Comparison of ENCODE assay signal across 4 fruit fly cellular contexts in genomic region chr3L:11274142-11274672, dm6.
TF ChIP-seq lines count a peak whose summit lies in the region.

No protein-coding gene starts in this region.

- TF ChIP-seq CTCF in whole organism, embryonic (GFP tag; optimal IDR thresholded peaks at IDR 0.05; lab: Kevin White, UChicago), result no peak

TF ChIP-seq in whole organism, adult, 20 proteins besides CTCF, POLR2A, EP300 and RAD21:
- TF ChIP-seq pad (GFP tag; optimal IDR thresholded peaks at IDR 0.05; lab: Kevin White, UChicago), result peak; percentile 21
- TF ChIP-seq CG14711 (tag; optimal IDR thresholded peaks at IDR 0.05; lab: Kevin White, UChicago), result no peak
- no peak for TF ChIP-seq ovo (GFP tag; optimal IDR thresholded peaks at IDR 0.05; lab: Kevin White, UChicago)
- no peak for TF ChIP-seq CG11617 (GFP tag; optimal IDR thresholded peaks at IDR 0.05; lab: Kevin White, UChicago)
- TF ChIP-seq cic (GFP tag; optimal IDR thresholded peaks at IDR 0.05; lab: Kevin White, UChicago), result no peak
- TF ChIP-seq tj (GFP tag; optimal IDR thresholded peaks at IDR 0.05; lab: Kevin White, UChicago), result no peak
- TF ChIP-seq Clk (GFP tag; optimal IDR thresholded peaks at IDR 0.05; lab: Kevin White, UChicago), result no peak
- TF ChIP-seq CG33017 (tag; optimal IDR thresholded peaks at IDR 0.05; lab: Kevin White, UChicago), result no peak
- TF ChIP-seq toe (GFP tag; optimal IDR thresholded peaks at IDR 0.05; lab: Kevin White, UChicago), result no peak

TF ChIP-seq in whole organism, embryonic, 481 proteins besides CTCF, POLR2A, EP300 and RAD21:
- TF ChIP-seq CG14014 (GFP tag; IDR thresholded peaks at IDR 0.05; lab: Robert Waterston, UW) (no peak), CG18599 (GFP tag; optimal IDR thresholded peaks at IDR 0.05; lab: Kevin White, UChicago) (peak; percentile 23), Fer2 (tag; optimal IDR thresholded peaks at IDR 0.05; lab: Kevin White, UChicago) (no peak), exex (tag; optimal IDR thresholded peaks at IDR 0.05; lab: Kevin White, UChicago) (peak; percentile 9), CG11093 (GFP tag; IDR thresholded peaks at IDR 0.05; lab: Robert Waterston, UW) (no peak), bsh (GFP tag; optimal IDR thresholded peaks at IDR 0.05; lab: Kevin White, UChicago) (peak in 1 of 2 experiments; percentile 9), Drgx (GFP tag; IDR thresholded peaks at IDR 0.05; lab: Robert Waterston, UW) (peak; percentile 55; the same call in 1 of the 2 replicates), CG11696 (GFP tag; IDR thresholded peaks at IDR 0.05; lab: Robert Waterston, UW) (0 out of 2 replicates have a peak, but pooled peaks have one; percentile 35), nom (GFP tag; optimal IDR thresholded peaks at IDR 0.05; lab: Kevin White, UChicago) (peak; percentile 37), CG32772 (GFP tag; IDR thresholded peaks at IDR 0.05; lab: Robert Waterston, UW) (0 out of 2 replicates have a peak, but pooled peaks have one; percentile 32), lab (GFP tag; optimal IDR thresholded peaks at IDR 0.05; lab: Kevin White, UChicago) (peak; percentile 3), Bdp1 (GFP tag; optimal IDR thresholded peaks at IDR 0.05; lab: Kevin White, UChicago) (no peak), Med (GFP tag; lab: Kevin White, UChicago) (peak; percentile 36), Lpt (GFP tag; optimal IDR thresholded peaks at IDR 0.05; lab: Kevin White, UChicago) (no peak), Pdp1 (GFP tag; optimal IDR thresholded peaks at IDR 0.05; lab: Kevin White, UChicago) (peak in 1 of 2 experiments; percentile 81), Oaz (GFP tag; IDR thresholded peaks at IDR 0.05; lab: Robert Waterston, UW) (no peak), CG6175 (GFP tag; IDR thresholded peaks at IDR 0.05; lab: Robert Waterston, UW) (peak; percentile 62; the same call in 1 of the 3 replicates), emc (GFP tag; optimal IDR thresholded peaks at IDR 0.05; lab: Kevin White, UChicago) (no peak), cwo (GFP tag; optimal IDR thresholded peaks at IDR 0.05; lab: Kevin White, UChicago) (peak; percentile 7), cato (GFP tag; optimal IDR thresholded peaks at IDR 0.05; lab: Kevin White, UChicago; ENCODE audit: borderline replicate concordance) (no peak), Fer3 (tag; optimal IDR thresholded peaks at IDR 0.05; lab: Kevin White, UChicago) (no peak), CG11247 (GFP tag; IDR thresholded peaks at IDR 0.05; lab: Robert Waterston, UW) (0 out of 2 replicates have a peak, but pooled peaks have one; percentile 8), CG13894 (tag; optimal IDR thresholded peaks at IDR 0.05; lab: Kevin White, UChicago) (peak; percentile 22), ewg (GFP tag; optimal IDR thresholded peaks at IDR 0.05; lab: Kevin White, UChicago) (no peak), Adf1 (GFP tag; IDR thresholded peaks at IDR 0.05; lab: Robert Waterston, UW) (no peak)

TF ChIP-seq in whole organism, prepupa, 60 proteins besides CTCF, POLR2A, EP300 and RAD21:
- TF ChIP-seq CG6808 (GFP tag; optimal IDR thresholded peaks at IDR 0.05; lab: Kevin White, UChicago), result peak; percentile 33
- no peak for TF ChIP-seq pdm3 (GFP tag; optimal IDR thresholded peaks at IDR 0.05; lab: Kevin White, UChicago)
- no peak for TF ChIP-seq OdsH (GFP tag; optimal IDR thresholded peaks at IDR 0.05; lab: Kevin White, UChicago)
- peak; percentile 54 for TF ChIP-seq CG6276 (GFP tag; optimal IDR thresholded peaks at IDR 0.05; lab: Kevin White, UChicago)
- TF ChIP-seq Eip78C (GFP tag; lab: Kevin White, UChicago), result no peak
- peak; percentile 57; the same call in 2 of the 3 replicates for TF ChIP-seq CG6163 (GFP tag; IDR thresholded peaks at IDR 0.05; lab: Robert Waterston, UW)
- peak; percentile 15 for TF ChIP-seq svp (GFP tag; lab: Kevin White, UChicago)
- TF ChIP-seq CG8119 (GFP tag; IDR thresholded peaks at IDR 0.05; lab: Robert Waterston, UW), result peak; percentile 38; the same call in 1 of the 3 replicates
- TF ChIP-seq Sox15 (GFP tag; optimal IDR thresholded peaks at IDR 0.05; lab: Kevin White, UChicago), result no peak
- peak; percentile 67; the same call in 2 of the 3 replicates for TF ChIP-seq eg (GFP tag; IDR thresholded peaks at IDR 0.05; lab: Robert Waterston, UW)
- peak; percentile 36; the same call in 1 of the 2 replicates for TF ChIP-seq CG15336 (GFP tag; IDR thresholded peaks at IDR 0.05; lab: Robert Waterston, UW)
- TF ChIP-seq salr (GFP tag; optimal IDR thresholded peaks at IDR 0.05; lab: Kevin White, UChicago), result no peak
- peak; percentile 22 for TF ChIP-seq net (GFP tag; optimal IDR thresholded peaks at IDR 0.05; lab: Kevin White, UChicago)
- TF ChIP-seq ss (GFP tag; optimal IDR thresholded peaks at IDR 0.05; lab: Kevin White, UChicago), result peak in 1 of 2 experiments; percentile 46

TF ChIP-seq in whole organism, pupa, 21 proteins besides CTCF, POLR2A, EP300 and RAD21:
- no peak for TF ChIP-seq CG10348 (GFP tag; IDR thresholded peaks at IDR 0.05; lab: Robert Waterston, UW)
- no peak for TF ChIP-seq CG34367 (tag; optimal IDR thresholded peaks at IDR 0.05; lab: Kevin White, UChicago)
- TF ChIP-seq Ets98B (GFP tag; IDR thresholded peaks at IDR 0.05; lab: Robert Waterston, UW), result peak; percentile 36; the same call in 1 of the 2 replicates
- peak; percentile 74 for TF ChIP-seq CG12605 (GFP tag; IDR thresholded peaks at IDR 0.05; lab: Robert Waterston, UW)
- no peak for TF ChIP-seq CG8301 (tag; optimal IDR thresholded peaks at IDR 0.05; lab: Kevin White, UChicago)
- no peak for TF ChIP-seq CG13204 (GFP tag; optimal IDR thresholded peaks at IDR 0.05; lab: Kevin White, UChicago)
- no peak for TF ChIP-seq gl (tag; optimal IDR thresholded peaks at IDR 0.05; lab: Kevin White, UChicago)
- peak; percentile 8 for TF ChIP-seq Pif1B (GFP tag; optimal IDR thresholded peaks at IDR 0.05; lab: Kevin White, UChicago)
- TF ChIP-seq Snoo (tag; optimal IDR thresholded peaks at IDR 0.05; lab: Kevin White, UChicago), result no peak
- no peak for TF ChIP-seq EcR (GFP tag; optimal IDR thresholded peaks at IDR 0.05; lab: Kevin White, UChicago)
- peak; percentile 13 for TF ChIP-seq CG14655 (GFP tag; optimal IDR thresholded peaks at IDR 0.05; lab: Kevin White, UChicago)
- TF ChIP-seq D1 (tag; optimal IDR thresholded peaks at IDR 0.05; lab: Kevin White, UChicago), result no peak
- 0 out of 2 replicates have a peak, but pooled peaks have one; percentile 43 for TF ChIP-seq CG32121 (GFP tag; IDR thresholded peaks at IDR 0.05; lab: Robert Waterston, UW)
- no peak for TF ChIP-seq rn (GFP tag; IDR thresholded peaks at IDR 0.05; lab: Robert Waterston, UW)
- no peak for TF ChIP-seq CG8159 (tag; optimal IDR thresholded peaks at IDR 0.05; lab: Kevin White, UChicago)
- TF ChIP-seq Pif1A (GFP tag; optimal IDR thresholded peaks at IDR 0.05; lab: Kevin White, UChicago), result peak; percentile 20
- TF ChIP-seq CG4496 (GFP tag; IDR thresholded peaks at IDR 0.05; lab: Robert Waterston, UW), result peak; percentile 76
- TF ChIP-seq CG9948 (tag; optimal IDR thresholded peaks at IDR 0.05; lab: Kevin White, UChicago), result no peak
- peak; percentile 41; the same call in 1 of the 3 replicates for TF ChIP-seq fd96Ca (GFP tag; IDR thresholded peaks at IDR 0.05; lab: Robert Waterston, UW)
TF ChIP-seq in whole organism, pupa: peak in this region for 8.
